Worm (Caenorhabditis elegans): ENCODE results near the gene lips-3.

DNA sequence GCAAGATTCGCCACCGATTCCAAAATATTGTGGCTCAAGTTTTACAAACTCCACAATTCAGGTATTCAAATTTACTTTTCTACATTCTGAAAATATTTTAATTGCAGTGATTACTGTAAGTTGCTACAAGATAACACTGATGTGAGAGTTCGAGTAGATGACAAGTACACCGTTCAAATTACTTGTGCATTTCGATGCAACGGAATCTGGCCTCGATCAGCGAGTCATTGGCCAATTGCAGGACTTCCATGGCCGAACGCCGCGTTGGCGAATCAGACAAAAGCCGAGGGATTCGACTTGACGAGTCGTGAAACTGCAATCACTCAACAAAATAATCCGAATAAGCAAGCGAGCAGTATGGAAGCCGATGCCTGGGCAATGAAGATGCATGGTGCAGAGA is 15.0 kb upstream of the lips-3 start:
- TF ChIP-seq bed-1 (GFP tag; IDR thresholded peaks at IDR 0.05) (no peak), dpl-1 (GFP tag; optimal IDR thresholded peaks at IDR 0.05) (no peak), ccch-3 (GFP tag; optimal IDR thresholded peaks at IDR 0.05) (no peak), snpc-4 (GFP tag; optimal IDR thresholded peaks at IDR 0.05) (no peak), snpc-4 (tag; optimal IDR thresholded peaks at IDR 0.05) (no peak), hsf-1 (GFP tag; IDR thresholded peaks at IDR 0.05) (no peak), die-1 (tag; optimal IDR thresholded peaks at IDR 0.05) (no peak), lir-1 (GFP tag; conservative IDR thresholded peaks at IDR 0.05) (no peak), ceh-40 (GFP tag; IDR thresholded peaks at IDR 0.05) (no peak), F57C9.4 (tag; optimal IDR thresholded peaks at IDR 0.05) (no peak), F22D6.2 (tag; optimal IDR thresholded peaks at IDR 0.05) (no peak), ama-1 (optimal IDR thresholded peaks at IDR 0.05) (no peak), ama-1 (GFP tag; optimal IDR thresholded peaks at IDR 0.05) (no peak), hlh-12 (tag; optimal IDR thresholded peaks at IDR 0.05) (no peak), unc-62 (GFP tag; optimal IDR thresholded peaks at IDR 0.05) (no peak), pha-4 (tag; optimal IDR thresholded peaks at IDR 0.05) (no peak)
